Fruit fly (Drosophila melanogaster) whole organism, embryonic: ENCODE data around the gene CG8100.

ENCODE experiments used
- ATbp ChIP-seq: fragments of 200-800 bp; sonication (Bioruptor generic); optimal IDR thresholded peaks from 2 replicates; lab custom pipeline; 2017; ENCODE audit warnings: missing biosample characterization, mild to moderate bottlenecking, missing genetic modification characterization, missing genetic modification reagents
- Adf1 ChIP-seq: fragments of 200-800 bp; sonication (Bioruptor generic); IDR thresholded peaks from 2 replicates; pipeline ENCODE4 v1.3.6; 2022; ENCODE audit warnings: missing biosample characterization, missing genetic modification characterization
- Atf6 ChIP-seq: fragments of 200-800 bp; sonication (Bioruptor generic); IDR thresholded peaks from 2 replicates; pipeline ENCODE4 v1.3.6; 2022; ENCODE audit warnings: missing biosample characterization, missing genetic modification characterization
- CG10654 ChIP-seq: fragments of 200-800 bp; sonication (Bioruptor generic); optimal IDR thresholded peaks from 2 replicates; lab custom pipeline; 2016; ENCODE audit warnings: missing biosample characterization, missing genetic modification characterization
- CG10959 ChIP-seq: fragments of 200-800 bp; sonication (Bioruptor generic); IDR thresholded peaks from 2 replicates; pipeline ENCODE4 v1.3.6; 2022; ENCODE audit warnings: missing biosample characterization, missing genetic modification characterization
- CG12299 ChIP-seq: fragments of 200-800 bp; sonication (Bioruptor generic); optimal IDR thresholded peaks from 2 replicates; lab custom pipeline; 2018; ENCODE audit warnings: missing biosample characterization, mild to moderate bottlenecking, missing genetic modification characterization
- CG12659 ChIP-seq: fragments of 200-800 bp; sonication (Bioruptor generic); optimal IDR thresholded peaks from 3 replicates; lab custom pipeline; 2017; ENCODE audit warnings: mild to moderate bottlenecking, missing biosample characterization, missing genetic modification reagents, missing genetic modification characterization
- CG13894 ChIP-seq: fragments of 200-800 bp; sonication (Bioruptor generic); optimal IDR thresholded peaks from 3 replicates; lab custom pipeline; 2018; ENCODE audit warnings: missing biosample characterization, mild to moderate bottlenecking, missing genetic modification characterization, moderate library complexity
- CG15479 ChIP-seq: fragments of 200-800 bp; sonication (Bioruptor generic); optimal IDR thresholded peaks from 3 replicates; lab custom pipeline; 2019; ENCODE audit warnings: missing biosample characterization, mild to moderate bottlenecking, missing genetic modification characterization, moderate library complexity
- CG15601 ChIP-seq: fragments of 200-800 bp; sonication (Bioruptor generic); optimal IDR thresholded peaks from 3 replicates; lab custom pipeline; 2019; ENCODE audit warnings: missing biosample characterization, mild to moderate bottlenecking, missing genetic modification characterization, moderate library complexity
- CG17829 ChIP-seq: fragments of 200-800 bp; optimal IDR thresholded peaks from 2 replicates; lab custom pipeline; 2019; ENCODE audit warnings: missing biosample characterization, mild to moderate bottlenecking, missing genetic modification characterization, moderate library complexity
- CG2889 ChIP-seq: fragments of 200-800 bp; sonication (Bioruptor generic); IDR thresholded peaks from 3 replicates; pipeline ENCODE4 v1.3.6; 2022; ENCODE audit warnings: missing biosample characterization, missing genetic modification characterization
- CG32767 ChIP-seq: fragments of 200-800 bp; sonication (Bioruptor generic); IDR thresholded peaks from 2 replicates; pipeline ENCODE4 v1.3.6; 2022; ENCODE audit warnings: missing biosample characterization, missing genetic modification characterization
- CG3281 ChIP-seq: fragments of 200-800 bp; sonication (Bioruptor generic); optimal IDR thresholded peaks from 3 replicates; lab custom pipeline; 2017; ENCODE audit warnings: missing biosample characterization, mild to moderate bottlenecking, missing genetic modification characterization
- CG34224 ChIP-seq: fragments of 200-800 bp; sonication (Bioruptor generic); IDR thresholded peaks from 3 replicates; pipeline ENCODE4 v1.3.6; 2022; ENCODE audit warnings: missing biosample characterization, missing genetic modification characterization; ENCODE audit not compliant: partially characterized antibody
- CG4360 ChIP-seq: fragments of 200-800 bp; sonication (Bioruptor generic); IDR thresholded peaks from 2 replicates; pipeline ENCODE4 v1.3.6; 2022; ENCODE audit warnings: missing biosample characterization, missing genetic modification characterization
- CG6765 ChIP-seq: fragments of 200-800 bp; sonication (Bioruptor generic); optimal IDR thresholded peaks from 3 replicates; lab custom pipeline; 2017; ENCODE audit warnings: missing biosample characterization, mild to moderate bottlenecking, missing genetic modification characterization
- CG7963 ChIP-seq: fragments of 200-800 bp; sonication (Bioruptor generic); IDR thresholded peaks from 3 replicates; pipeline ENCODE4 v1.3.6; 2022; ENCODE audit warnings: missing biosample characterization, missing genetic modification characterization; ENCODE audit not compliant: partially characterized antibody
- Chrac-16 ChIP-seq: fragments of 200-800 bp; sonication (Bioruptor generic); optimal IDR thresholded peaks from 3 replicates; lab custom pipeline; 2016; ENCODE audit warnings: missing biosample characterization, missing genetic modification characterization
- CrebB ChIP-seq: fragments of 200-800 bp; sonication (Bioruptor generic); optimal IDR thresholded peaks from 3 replicates; lab custom pipeline; 2018; ENCODE audit warnings: missing biosample characterization, mild to moderate bottlenecking, missing genetic modification characterization
- Dbx ChIP-seq: fragments of 200-800 bp; sonication (Bioruptor generic); IDR thresholded peaks from 3 replicates; pipeline ENCODE4 v1.3.6; 2022; ENCODE audit warnings: missing biosample characterization, missing genetic modification characterization
- Dll ChIP-seq: fragments of 200-800 bp; sonication (Bioruptor generic); IDR thresholded peaks from 4 replicates; pipeline ENCODE4 v1.3.6; 2022; ENCODE audit warnings: missing biosample characterization, missing genetic modification characterization; ENCODE audit not compliant: partially characterized antibody
- Doc3 ChIP-seq: fragments of 200-800 bp; sonication (Bioruptor generic); IDR thresholded peaks from 3 replicates; pipeline ENCODE4 v1.3.6; 2022; ENCODE audit warnings: missing biosample characterization, missing genetic modification characterization; ENCODE audit not compliant: partially characterized antibody
- Dp ChIP-seq: fragments of 200-800 bp; sonication (Bioruptor generic); optimal IDR thresholded peaks from 2 replicates; lab custom pipeline; 2018; ENCODE audit warnings: missing biosample characterization, mild to moderate bottlenecking, missing genetic modification characterization, moderate library complexity
- HmgZ ChIP-seq: fragments of 200-800 bp; sonication (Bioruptor generic); optimal IDR thresholded peaks from 2 replicates; lab custom pipeline; 2018; ENCODE audit warnings: missing biosample characterization, mild to moderate bottlenecking, missing genetic modification characterization
- Hr39 ChIP-seq: fragments of >200 bp; optimal IDR thresholded peaks from 2 replicates; lab custom pipeline; 2017
- NC2β ChIP-seq: fragments of 200-800 bp; sonication (Bioruptor generic); optimal IDR thresholded peaks from 2 replicates; lab custom pipeline; 2016; ENCODE audit warnings: missing biosample characterization, missing genetic modification characterization
- Nf-YA ChIP-seq: fragments of 200-800 bp; sonication (Bioruptor generic); IDR thresholded peaks from 2 replicates; pipeline ENCODE4 v1.3.6; 2022; ENCODE audit warnings: missing biosample characterization, missing genetic modification characterization
- Nf-YC ChIP-seq: fragments of 200-800 bp; optimal IDR thresholded peaks from 3 replicates; lab custom pipeline; 2019; ENCODE audit warnings: missing biosample characterization, mild to moderate bottlenecking, missing genetic modification characterization, moderate library complexity
- Rfx ChIP-seq: fragments of 200-800 bp; sonication (Bioruptor generic); IDR thresholded peaks from 2 replicates; pipeline ENCODE4 v1.3.6; 2022; ENCODE audit warnings: missing biosample characterization, missing genetic modification characterization
- Rx ChIP-seq: fragments of 200-800 bp; sonication (Bioruptor generic); IDR thresholded peaks from 2 replicates; pipeline ENCODE4 v1.3.6; 2022; ENCODE audit warnings: missing biosample characterization, missing genetic modification characterization
- Side ChIP-seq: fragments of 200-800 bp; sonication (Bioruptor generic); optimal IDR thresholded peaks from 2 replicates; lab custom pipeline; 2016; ENCODE audit warnings: missing biosample characterization, missing genetic modification characterization
- ase ChIP-seq: fragments of 200-800 bp; sonication (Bioruptor generic); IDR thresholded peaks from 3 replicates; pipeline ENCODE4 v1.3.6; 2022; ENCODE audit warnings: missing biosample characterization, missing genetic modification characterization
- bsh ChIP-seq, 2 experiments: fragments of 200-800 bp; sonication (Bioruptor generic); optimal IDR thresholded peaks; 2 replicates each; lab custom pipeline; 2017 to 2018; ENCODE audit warnings: mild to moderate bottlenecking in 2 of 2, missing biosample characterization in 2 of 2, missing genetic modification characterization in 2 of 2, moderate library complexity in 1 of 2
- cas ChIP-seq: fragments of 200-800 bp; sonication (Bioruptor generic); IDR thresholded peaks from 2 replicates; pipeline ENCODE4 v1.3.6; 2022; ENCODE audit warnings: missing biosample characterization, missing genetic modification characterization
- corto ChIP-seq: fragments of 200-800 bp; sonication (Bioruptor generic); optimal IDR thresholded peaks from 2 replicates; lab custom pipeline; 2016; ENCODE audit warnings: missing biosample characterization, mild to moderate bottlenecking, missing genetic modification characterization, moderate library complexity
- da ChIP-seq: fragments of 200-800 bp; sonication (Bioruptor generic); optimal IDR thresholded peaks from 2 replicates; lab custom pipeline; 2016; ENCODE audit warnings: missing biosample characterization, missing genetic modification characterization
- dm ChIP-seq: fragments of 200-800 bp; sonication (Bioruptor generic); optimal IDR thresholded peaks from 3 replicates; lab custom pipeline; 2016; ENCODE audit warnings: missing biosample characterization, missing genetic modification characterization
- dysf ChIP-seq: fragments of 200-800 bp; sonication (Bioruptor generic); IDR thresholded peaks from 3 replicates; pipeline ENCODE4 v1.3.6; 2022; ENCODE audit warnings: missing biosample characterization, missing genetic modification characterization
- eve ChIP-seq, 2 experiments: fragments of >200 bp; optimal IDR thresholded peaks; 2 replicates each; lab custom pipeline; 2017; ENCODE audit warnings: missing biosample characterization in 2 of 2, missing genetic modification characterization in 2 of 2
- fru ChIP-seq: fragments of >200 bp; optimal IDR thresholded peaks from 2 replicates; lab custom pipeline; 2017
- klu ChIP-seq: fragments of 200-800 bp; sonication (Bioruptor generic); IDR thresholded peaks from 2 replicates; pipeline ENCODE4 v1.3.6; 2022; ENCODE audit warnings: missing biosample characterization, missing genetic modification characterization
- knrl ChIP-seq: fragments of 200-800 bp; sonication (Bioruptor generic); IDR thresholded peaks from 3 replicates; pipeline ENCODE4 v1.3.6; 2022; ENCODE audit warnings: missing biosample characterization, missing genetic modification characterization; ENCODE audit not compliant: partially characterized antibody
- pho ChIP-seq: fragments of 200-800 bp; sonication (Bioruptor generic); optimal IDR thresholded peaks from 2 replicates; lab custom pipeline; 2016; ENCODE audit warnings: missing biosample characterization, missing genetic modification characterization
- prd ChIP-seq, 3 experiments: fragments of >200 bp in 2 of 3; fragments of 200-800 bp in 1 of 3; sonication (Bioruptor generic) in 1 of 3; optimal IDR thresholded peaks in 2 of 3; IDR thresholded peaks in 1 of 3; 2 replicates in 2 of 3; 3 replicates in 1 of 3; pipeline versions ENCODE4 v1.3.6 to Lab custom; 2017 to 2022; ENCODE audit warnings: missing biosample characterization in 1 of 3, missing genetic modification characterization in 1 of 3
- repo ChIP-seq: fragments of 200-800 bp; sonication (Bioruptor generic); optimal IDR thresholded peaks from 2 replicates; lab custom pipeline; 2016; ENCODE audit warnings: missing biosample characterization, missing genetic modification characterization
- sens ChIP-seq: fragments of 200-800 bp; sonication (Bioruptor generic); peaks from one replicate; lab custom pipeline; 2016; ENCODE audit warnings: missing biosample characterization, missing genetic modification characterization
- shn ChIP-seq: fragments of 200-800 bp; sonication (Bioruptor generic); optimal IDR thresholded peaks from 3 replicates; lab custom pipeline; 2016; ENCODE audit warnings: missing biosample characterization, missing genetic modification characterization
- sisA ChIP-seq: fragments of 200-800 bp; sonication (Bioruptor generic); IDR thresholded peaks from 2 replicates; pipeline ENCODE4 v1.3.6; 2022; ENCODE audit warnings: missing biosample characterization, missing genetic modification characterization
- sob ChIP-seq: fragments of 200-800 bp; sonication (Bioruptor generic); IDR thresholded peaks from 2 replicates; pipeline ENCODE4 v1.3.6; 2022; ENCODE audit warnings: missing biosample characterization, missing genetic modification characterization
- tll ChIP-seq, 2 experiments: fragments of 200-800 bp in 1 of 2; fragments of >200 bp in 1 of 2; sonication (Bioruptor generic) in 1 of 2; optimal IDR thresholded peaks; 2 replicates each; lab custom pipeline; 2017 to 2019; ENCODE audit warnings: missing biosample characterization in 2 of 2, missing genetic modification characterization in 2 of 2, mild to moderate bottlenecking in 1 of 2, moderate library complexity in 1 of 2
- trem ChIP-seq: fragments of 200-800 bp; optimal IDR thresholded peaks from 3 replicates; lab custom pipeline; 2019; ENCODE audit warnings: missing biosample characterization, mild to moderate bottlenecking, missing genetic modification characterization, moderate library complexity

Gene CG8100

DNA sequence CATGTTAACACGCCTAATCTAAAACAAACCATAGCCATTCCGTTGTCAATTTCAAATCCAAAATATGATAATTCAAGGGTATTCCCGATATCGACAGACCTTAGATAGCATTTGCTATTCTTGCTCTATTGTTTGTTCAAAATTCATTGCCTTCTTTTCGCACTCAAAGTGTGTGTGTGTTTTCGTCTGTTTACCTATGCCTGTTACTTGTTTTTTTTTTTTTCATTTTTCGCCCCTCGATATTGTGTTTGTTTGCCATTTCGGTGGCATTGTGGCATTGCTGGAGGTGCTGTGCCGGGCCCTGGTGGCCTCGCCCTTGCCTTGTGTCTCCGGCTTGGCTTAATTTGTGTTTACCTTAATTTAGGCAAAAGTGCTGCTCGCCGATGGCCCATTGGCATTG is 26.6 kb upstream of the CG8100 start (continued):
- TF ChIP-seq HmgZ, result no peak
- TF ChIP-seq sisA (GFP tag; lab: Robert Waterston, UW), result no peak
- no peak for TF ChIP-seq Side (GFP tag; lab: Kevin White, UChicago)
- no peak for TF ChIP-seq Nf-YA (GFP tag; lab: Robert Waterston, UW)
- TF ChIP-seq CG34224 (GFP tag; lab: Robert Waterston, UW), result no peak
- TF ChIP-seq CG12659, result no peak
- TF ChIP-seq Atf6 (GFP tag; lab: Robert Waterston, UW), result peak; percentile 19; the same call in 1 of the 2 replicates
- TF ChIP-seq CG17829 (tag; lab: Kevin White, UChicago), result no peak
- TF ChIP-seq sens (GFP tag; lab: Kevin White, UChicago), result peak; percentile 63
- no peak for TF ChIP-seq Dp (GFP tag; lab: Kevin White, UChicago)
- no peak for TF ChIP-seq CG10654
- TF ChIP-seq bsh (GFP tag; optimal IDR thresholded peaks at IDR 0.05; lab: Kevin White, UChicago), result no peak
- TF ChIP-seq CG12299 (tag; lab: Kevin White, UChicago), result no peak
- TF ChIP-seq dm (GFP tag; lab: Kevin White, UChicago), result no peak
- no peak for TF ChIP-seq Doc3 (GFP tag; lab: Robert Waterston, UW)
- 0 out of 2 replicates have a peak, but pooled peaks have one; percentile 15 for TF ChIP-seq Rfx (GFP tag; lab: Robert Waterston, UW)
- peak; percentile 22; the same call in 1 of the 2 replicates for TF ChIP-seq sob (GFP tag; lab: Robert Waterston, UW)
- no peak for TF ChIP-seq CG7963
- no peak for TF ChIP-seq Dll (GFP tag; lab: Robert Waterston, UW)
- no peak for TF ChIP-seq trem (tag; lab: Kevin White, UChicago)
- peak in 1 of 2 experiments; percentile 75 for TF ChIP-seq tll (GFP tag; optimal IDR thresholded peaks at IDR 0.05; lab: Kevin White, UChicago)
- no peak for TF ChIP-seq Rx (GFP tag; lab: Robert Waterston, UW)
- no peak for TF ChIP-seq CG3281 (GFP tag; lab: Kevin White, UChicago)
- no peak for TF ChIP-seq CG15601 (tag; lab: Kevin White, UChicago)
- TF ChIP-seq prd (optimal IDR thresholded peaks at IDR 0.05; lab: Kevin White, UChicago), result no peak
- TF ChIP-seq prd (GFP tag; IDR thresholded peaks at IDR 0.05; lab: Robert Waterston, UW), result 0 out of 3 replicates have a peak, but pooled peaks have one; percentile 7
- no peak for TF ChIP-seq CG10959
- TF ChIP-seq pho, result no peak
- no peak for TF ChIP-seq CG2889
- no peak for TF ChIP-seq cas
- TF ChIP-seq CrebB, result no peak
- TF ChIP-seq repo, result no peak
- TF ChIP-seq da (GFP tag; lab: Kevin White, UChicago), result no peak
- no peak for TF ChIP-seq CG4360 (GFP tag; lab: Robert Waterston, UW)
- no peak for TF ChIP-seq shn (GFP tag; lab: Kevin White, UChicago)
- no peak for TF ChIP-seq klu (GFP tag; lab: Robert Waterston, UW)
- TF ChIP-seq dysf (GFP tag; lab: Robert Waterston, UW), result no peak
- TF ChIP-seq corto (GFP tag; lab: Kevin White, UChicago), result no peak
- no peak for TF ChIP-seq NC2β
- no peak for TF ChIP-seq CG6765
- no peak for TF ChIP-seq fru (lab: Kevin White, UChicago)
- TF ChIP-seq Chrac-16, result no peak
- TF ChIP-seq eve (GFP tag; optimal IDR thresholded peaks at IDR 0.05; lab: Kevin White, UChicago), result no peak
- TF ChIP-seq ATbp, result no peak
- no peak for TF ChIP-seq Hr39 (lab: Kevin White, UChicago)
- TF ChIP-seq Nf-YC (tag; lab: Kevin White, UChicago), result no peak
- TF ChIP-seq CG15479, result peak; percentile 70
- TF ChIP-seq CG32767, result no peak
- TF ChIP-seq ase, result no peak
- peak; percentile 33; the same call in 1 of the 3 replicates for TF ChIP-seq Dbx (GFP tag; lab: Robert Waterston, UW)
- TF ChIP-seq knrl, result no peak
- no peak for TF ChIP-seq CG13894 (tag; lab: Kevin White, UChicago)
- TF ChIP-seq Adf1 (GFP tag; lab: Robert Waterston, UW), result peak; percentile 10; the same call in 1 of the 2 replicates
